Fruit fly (Drosophila melanogaster) Kc167 (cell line): ENCODE data around the gene Or65a.

Experiments used
- insv ChIP-seq: fragments of >200 bp; optimal IDR thresholded peaks from 3 replicates; lab custom pipeline; 2018; ENCODE audit warnings: missing external identifiers
- psq ChIP-seq: fragments of >200 bp; optimal IDR thresholded peaks from 2 replicates; lab custom pipeline; 2017; ENCODE audit warnings: missing external identifiers
- ttk ChIP-seq: sonication (Bioruptor generic); optimal IDR thresholded peaks from 2 replicates; lab custom pipeline; 2017; ENCODE audit warnings: missing external identifiers

- no peak for TF ChIP-seq ttk (lab: Kevin White, UChicago)
- TF ChIP-seq psq (lab: Kevin White, UChicago), result no peak
- no peak for TF ChIP-seq insv (lab: Kevin White, UChicago)
Observed at dm6 chr3L:6327308-6327707, 6.9 kb downstream of the Or65a start, which contains the start of gene Or65c.
